Worm (Caenorhabditis elegans) whole organism, L4/young adult: Measurements from ENCODE around the gene C13A2.10.

Experiments used
- W03F9.2 ChIP-seq: fragments of 150-350 bp; optimal IDR thresholded peaks from 2 replicates; lab custom pipeline; 2014; ENCODE audit warnings: missing biosample characterization, missing genetic modification characterization
- dao-5 ChIP-seq: sonication (generic microtip); optimal IDR thresholded peaks from 2 replicates; lab custom pipeline; 2016; ENCODE audit warnings: missing genotype, missing genetic modification characterization, moderate library complexity, missing compliant biosample characterization

ce11 chrV:7275491-7275890 lies 599 bp upstream of the C13A2.10 start, which contains the start of gene C13A2.5:
- no peak for TF ChIP-seq dao-5
- TF ChIP-seq W03F9.2 (tag; lab: Kevin White, UChicago) = no peak
